Fruit fly (Drosophila melanogaster) whole organism, adult: ENCODE data around the gene hob.

Experiments
- CG11617 ChIP-seq: fragments of 200-800 bp; sonication (Bioruptor generic); optimal IDR thresholded peaks from 2 replicates; lab custom pipeline; 2017; ENCODE audit warnings: mild to moderate bottlenecking, missing biosample characterization, missing genetic modification reagents, missing genetic modification characterization
- CG12768 ChIP-seq: fragments of 200-800 bp; sonication (Bioruptor generic); optimal IDR thresholded peaks from 2 replicates; lab custom pipeline; 2017; ENCODE audit warnings: missing biosample characterization, missing genetic modification characterization, mild to moderate bottlenecking, moderate library complexity, missing genetic modification reagents
- CG14711 ChIP-seq: fragments of 200-800 bp; sonication (Bioruptor generic); optimal IDR thresholded peaks from 2 replicates; lab custom pipeline; 2018; ENCODE audit warnings: missing biosample characterization, mild to moderate bottlenecking, missing genetic modification characterization, moderate library complexity
- CG1620 ChIP-seq: fragments of 200-800 bp; sonication (Bioruptor generic); optimal IDR thresholded peaks from 2 replicates; lab custom pipeline; 2016; ENCODE audit warnings: missing biosample characterization, missing genetic modification characterization
- CG33017 ChIP-seq: fragments of 200-800 bp; sonication (Bioruptor generic); optimal IDR thresholded peaks from 2 replicates; lab custom pipeline; 2018; ENCODE audit warnings: missing biosample characterization, mild to moderate bottlenecking, missing genetic modification characterization, moderate library complexity
- CG5204 ChIP-seq: fragments of 200-800 bp; sonication (Bioruptor generic); optimal IDR thresholded peaks from 2 replicates; lab custom pipeline; 2016; ENCODE audit warnings: missing biosample characterization, missing genetic modification characterization
- CG7045 ChIP-seq: fragments of 200-800 bp; sonication (Bioruptor generic); optimal IDR thresholded peaks from 2 replicates; lab custom pipeline; 2017; ENCODE audit warnings: missing biosample characterization, mild to moderate bottlenecking, missing genetic modification characterization
- CG7101 ChIP-seq: fragments of 200-800 bp; sonication (Bioruptor generic); optimal IDR thresholded peaks from 2 replicates; lab custom pipeline; 2018; ENCODE audit warnings: missing biosample characterization, mild to moderate bottlenecking, missing genetic modification characterization, moderate library complexity
- Clk ChIP-seq: fragments of 200-800 bp; sonication (Bioruptor generic); optimal IDR thresholded peaks from 2 replicates; lab custom pipeline; 2017; ENCODE audit warnings: missing biosample characterization, missing genetic modification characterization
- Crg-1 ChIP-seq: fragments of 200-800 bp; sonication (Bioruptor generic); optimal IDR thresholded peaks from 2 replicates; lab custom pipeline; 2016; ENCODE audit warnings: missing biosample characterization, missing genetic modification characterization
- Hr96 ChIP-seq: fragments of 200-800 bp; sonication (Bioruptor generic); optimal IDR thresholded peaks from 2 replicates; lab custom pipeline; 2016; ENCODE audit warnings: missing biosample characterization, missing genetic modification characterization
- Mnt ChIP-seq: fragments of 200-800 bp; sonication (Bioruptor generic); optimal IDR thresholded peaks from 2 replicates; lab custom pipeline; 2016; ENCODE audit warnings: missing biosample characterization, mild to moderate bottlenecking, missing genetic modification characterization
- bab1 ChIP-seq: fragments of 200-800 bp; sonication (Bioruptor generic); optimal IDR thresholded peaks from 3 replicates; lab custom pipeline; 2019; ENCODE audit warnings: missing biosample characterization, mild to moderate bottlenecking, missing genetic modification characterization, moderate library complexity
- cic ChIP-seq: fragments of 200-800 bp; sonication (Bioruptor generic); optimal IDR thresholded peaks from 2 replicates; lab custom pipeline; 2017; ENCODE audit warnings: missing biosample characterization, mild to moderate bottlenecking, missing genetic modification characterization, moderate library complexity
- cnc ChIP-seq, 2 experiments: fragments of >200 bp; optimal IDR thresholded peaks; 2 replicates each; lab custom pipeline; 2017
- kay ChIP-seq: fragments of 200-800 bp; sonication (Bioruptor generic); peaks from one replicate; lab custom pipeline; 2016; ENCODE audit warnings: missing biosample characterization, missing genetic modification characterization, borderline replicate concordance
- ovo ChIP-seq: fragments of 200-800 bp; sonication (Bioruptor generic); optimal IDR thresholded peaks from 2 replicates; lab custom pipeline; 2016; ENCODE audit warnings: missing biosample characterization, missing genetic modification characterization
- pad ChIP-seq: fragments of 200-800 bp; sonication (Bioruptor generic); optimal IDR thresholded peaks from 3 replicates; lab custom pipeline; 2017; ENCODE audit warnings: missing biosample characterization, missing genetic modification characterization, mild to moderate bottlenecking, moderate library complexity, missing genetic modification reagents
- tj ChIP-seq: fragments of 200-800 bp; sonication (Bioruptor generic); optimal IDR thresholded peaks from 3 replicates; lab custom pipeline; 2017; ENCODE audit warnings: missing biosample characterization, mild to moderate bottlenecking, missing genetic modification characterization, moderate library complexity
- toe ChIP-seq: fragments of 200-800 bp; sonication (Bioruptor generic); optimal IDR thresholded peaks from 2 replicates; lab custom pipeline; 2016; ENCODE audit warnings: missing biosample characterization, missing genetic modification characterization

Gene hob

DNA sequence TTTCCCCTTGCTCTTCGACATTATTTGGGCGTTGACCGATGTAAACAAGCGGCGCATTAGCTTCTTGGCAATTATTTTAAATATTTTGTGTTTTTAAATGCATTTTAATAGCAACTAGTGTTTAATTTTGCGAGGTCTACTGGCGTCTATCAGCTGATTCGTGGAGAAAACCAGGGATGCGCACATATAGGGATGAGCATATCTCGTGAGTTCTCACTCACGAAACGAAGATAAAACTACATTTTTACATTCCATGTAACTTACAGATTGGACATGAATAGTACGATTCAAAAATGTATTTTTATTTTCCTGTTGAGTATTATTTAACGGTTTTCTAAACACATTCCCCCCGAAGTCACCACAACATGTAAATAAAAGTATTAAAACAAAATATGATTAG lies 21.3 kb downstream of the hob start, which contains the start of gene CG14966:
TSS of gene CG14966 (minus strand) at position 168 of the 400 bp plus-strand sequence.
- TF ChIP-seq Crg-1 (GFP tag; lab: Kevin White, UChicago) (no peak), CG1620 (GFP tag; lab: Kevin White, UChicago) (peak; percentile 32), bab1 (peak; percentile 80), Hr96 (GFP tag; lab: Kevin White, UChicago) (no peak), CG5204 (GFP tag; lab: Kevin White, UChicago) (no peak), toe (peak; percentile 23), cnc (optimal IDR thresholded peaks at IDR 0.05; lab: Kevin White, UChicago) (no peak), CG7045 (peak; percentile 5), tj (GFP tag; lab: Kevin White, UChicago) (peak; percentile 32), CG11617 (GFP tag; lab: Kevin White, UChicago) (peak; percentile 40), kay (GFP tag; lab: Kevin White, UChicago) (no peak), CG12768 (GFP tag; lab: Kevin White, UChicago) (no peak), CG14711 (tag; lab: Kevin White, UChicago) (no peak), Mnt (GFP tag; lab: Kevin White, UChicago) (peak; percentile 57), CG7101 (tag; lab: Kevin White, UChicago) (peak; percentile 50), CG33017 (tag; lab: Kevin White, UChicago) (peak; percentile 6), ovo (GFP tag; lab: Kevin White, UChicago) (peak; percentile 54), cic (GFP tag; lab: Kevin White, UChicago) (peak; percentile 2), Clk (GFP tag; lab: Kevin White, UChicago) (no peak), pad (GFP tag; lab: Kevin White, UChicago) (no peak)

DNA sequence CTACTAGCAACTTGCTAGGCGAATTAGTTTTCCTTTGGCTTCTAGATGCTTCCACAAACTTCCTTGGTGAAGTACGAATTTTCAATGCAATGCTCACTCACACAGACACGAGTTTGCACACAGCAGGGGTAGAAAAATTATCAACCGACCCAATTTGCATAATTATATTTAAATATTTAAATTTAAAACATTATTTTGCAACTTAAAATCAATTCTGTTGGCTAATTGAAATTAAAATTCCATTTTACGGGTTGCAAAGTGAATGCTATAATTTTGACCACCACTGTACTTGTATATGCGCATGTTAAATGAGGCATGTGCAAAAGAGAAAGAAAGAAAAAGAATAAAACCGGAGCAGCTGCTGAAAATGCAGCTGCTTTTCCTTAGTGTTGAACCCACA lies 24.7 kb downstream of the hob start:
- peak; percentile 41 for TF ChIP-seq Clk (GFP tag; lab: Kevin White, UChicago)
- peak; percentile 87 for TF ChIP-seq bab1
- peak; percentile 48 for TF ChIP-seq cic (GFP tag; lab: Kevin White, UChicago)
- peak; percentile 95 for TF ChIP-seq CG33017 (tag; lab: Kevin White, UChicago)
- peak; percentile 86 for TF ChIP-seq CG11617 (GFP tag; lab: Kevin White, UChicago)
- peak; percentile 94 for TF ChIP-seq CG7101 (tag; lab: Kevin White, UChicago)
- no peak for TF ChIP-seq cnc (optimal IDR thresholded peaks at IDR 0.05; lab: Kevin White, UChicago)
- TF ChIP-seq ovo (GFP tag; lab: Kevin White, UChicago) = no peak
- peak; percentile 70 for TF ChIP-seq pad (GFP tag; lab: Kevin White, UChicago)
- TF ChIP-seq Crg-1 (GFP tag; lab: Kevin White, UChicago) = peak; percentile 40
- peak; percentile 59 for TF ChIP-seq CG1620 (GFP tag; lab: Kevin White, UChicago)
- no peak for TF ChIP-seq toe
- peak; percentile 77 for TF ChIP-seq Mnt (GFP tag; lab: Kevin White, UChicago)
- peak; percentile 58 for TF ChIP-seq tj (GFP tag; lab: Kevin White, UChicago)
- TF ChIP-seq Hr96 (GFP tag; lab: Kevin White, UChicago) = peak; percentile 35
- TF ChIP-seq CG14711 (tag; lab: Kevin White, UChicago) = peak; percentile 94
- peak; percentile 46 for TF ChIP-seq CG5204 (GFP tag; lab: Kevin White, UChicago)
- TF ChIP-seq kay (GFP tag; lab: Kevin White, UChicago) = no peak
- TF ChIP-seq CG12768 (GFP tag; lab: Kevin White, UChicago) = peak; percentile 87
- peak; percentile 88 for TF ChIP-seq CG7045

DNA sequence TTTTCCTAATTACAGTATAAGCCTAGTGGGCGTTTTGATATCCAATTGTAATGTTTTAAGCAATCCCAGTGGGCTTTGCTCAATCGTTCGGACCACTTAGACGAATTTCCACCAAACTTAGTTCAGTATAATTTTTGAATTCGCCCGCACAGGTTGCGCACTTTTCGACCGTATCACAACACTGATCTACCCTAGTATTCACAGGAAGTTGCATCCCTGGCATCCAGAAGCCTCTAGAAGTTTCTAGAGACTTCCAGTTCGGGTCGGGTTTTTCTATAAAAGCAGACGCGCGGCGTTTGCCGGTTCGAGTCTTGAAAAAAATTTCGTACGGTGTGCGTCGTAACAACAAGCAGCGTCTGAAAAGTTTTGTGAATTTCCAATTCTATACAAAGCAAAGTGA lies 25.8 kb downstream of the hob start, which contains the start of gene Hsp83:
TSS of gene Hsp83 (plus strand) at position 58 of the 400 bp plus-strand sequence.
- TF ChIP-seq CG14711 (tag; lab: Kevin White, UChicago) = peak; percentile 86
- peak; percentile 97 for TF ChIP-seq Hr96 (GFP tag; lab: Kevin White, UChicago)
- TF ChIP-seq tj (GFP tag; lab: Kevin White, UChicago) = peak; percentile 87
- TF ChIP-seq CG7045 = peak; percentile 99
- TF ChIP-seq CG33017 (tag; lab: Kevin White, UChicago) = peak; percentile 99
- peak; percentile 98 for TF ChIP-seq bab1
- peak; percentile 86 for TF ChIP-seq toe
- TF ChIP-seq Crg-1 (GFP tag; lab: Kevin White, UChicago) = peak; percentile 99
- TF ChIP-seq CG12768 (GFP tag; lab: Kevin White, UChicago) = peak; percentile 99
- peak; percentile 96 for TF ChIP-seq ovo (GFP tag; lab: Kevin White, UChicago)
- TF ChIP-seq cnc (optimal IDR thresholded peaks at IDR 0.05; lab: Kevin White, UChicago) = no peak
- peak; percentile 98 for TF ChIP-seq Mnt (GFP tag; lab: Kevin White, UChicago)
- peak; percentile 99 for TF ChIP-seq cic (GFP tag; lab: Kevin White, UChicago)
- TF ChIP-seq CG5204 (GFP tag; lab: Kevin White, UChicago) = peak; percentile 96
- TF ChIP-seq pad (GFP tag; lab: Kevin White, UChicago) = peak; percentile 91
- peak; percentile 99 for TF ChIP-seq CG11617 (GFP tag; lab: Kevin White, UChicago)
- TF ChIP-seq Clk (GFP tag; lab: Kevin White, UChicago) = peak; percentile 92
- TF ChIP-seq kay (GFP tag; lab: Kevin White, UChicago) = peak; percentile 98
- TF ChIP-seq CG7101 (tag; lab: Kevin White, UChicago) = peak; percentile 99
- TF ChIP-seq CG1620 (GFP tag; lab: Kevin White, UChicago) = peak; percentile 91

DNA sequence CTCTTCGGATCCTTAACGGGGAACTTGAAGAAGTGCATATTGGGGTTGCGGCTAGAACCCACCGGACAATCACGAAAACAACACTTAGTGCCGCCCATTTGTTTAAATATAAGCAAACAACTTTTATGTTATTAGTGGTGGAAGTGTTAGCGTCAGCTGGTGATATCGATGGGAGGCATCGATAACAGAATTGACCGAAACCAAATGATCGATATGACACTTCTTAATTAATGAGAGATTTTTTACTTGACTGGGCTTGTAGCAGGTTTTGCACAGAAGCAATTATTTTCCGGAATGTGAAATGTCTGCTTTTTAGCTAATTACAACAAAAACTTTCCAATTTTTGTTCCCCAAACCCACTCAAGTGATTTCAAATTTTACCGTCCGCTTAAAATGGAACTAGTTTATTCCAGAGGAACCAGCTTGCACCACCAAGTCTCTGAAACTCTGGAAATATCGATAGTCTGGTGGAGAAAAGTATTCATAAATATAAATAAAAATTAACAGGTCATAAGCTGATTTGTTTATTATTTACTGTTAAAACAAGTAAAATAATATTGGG lies 26.3 kb downstream of the hob start, which contains the start of gene CG14965:
TSS of gene CG14965 (minus strand) at position 159 of the 562 bp plus-strand sequence.
- no peak for TF ChIP-seq CG33017 (tag; lab: Kevin White, UChicago)
- TF ChIP-seq Mnt (GFP tag; lab: Kevin White, UChicago) = no peak
- no peak for TF ChIP-seq CG14711 (tag; lab: Kevin White, UChicago)
- TF ChIP-seq pad (GFP tag; lab: Kevin White, UChicago) = no peak
- no peak for TF ChIP-seq CG11617 (GFP tag; lab: Kevin White, UChicago)
- TF ChIP-seq cnc (optimal IDR thresholded peaks at IDR 0.05; lab: Kevin White, UChicago) = no peak
- no peak for TF ChIP-seq kay (GFP tag; lab: Kevin White, UChicago)
- TF ChIP-seq CG5204 (GFP tag; lab: Kevin White, UChicago) = no peak
- TF ChIP-seq toe = no peak
- no peak for TF ChIP-seq Crg-1 (GFP tag; lab: Kevin White, UChicago)
- no peak for TF ChIP-seq CG1620 (GFP tag; lab: Kevin White, UChicago)
- TF ChIP-seq Hr96 (GFP tag; lab: Kevin White, UChicago) = no peak
- no peak for TF ChIP-seq CG12768 (GFP tag; lab: Kevin White, UChicago)
- TF ChIP-seq ovo (GFP tag; lab: Kevin White, UChicago) = no peak
- TF ChIP-seq Clk (GFP tag; lab: Kevin White, UChicago) = no peak
